Worm (Caenorhabditis elegans): ENCODE data around the gene F58A6.5.

ce11 chrII:5103784-5104457 lies 44.3 kb downstream of the F58A6.5 start, which contains the start of the genes C04G6.11 and mpk-2:
- TF ChIP-seq dao-5 (tag; optimal IDR thresholded peaks at IDR 0.05) (no peak), him-1 (tag; optimal IDR thresholded peaks at IDR 0.05) (no peak), W03F9.2 (tag; optimal IDR thresholded peaks at IDR 0.05) (no peak)
